Fruit fly (Drosophila melanogaster) whole organism, adult: ENCODE data around the gene CG11403.

Experiments
- CG11617 ChIP-seq: fragments of 200-800 bp; sonication (Bioruptor generic); optimal IDR thresholded peaks from 2 replicates; lab custom pipeline; 2017; ENCODE audit warnings: mild to moderate bottlenecking, missing biosample characterization, missing genetic modification reagents, missing genetic modification characterization
- CG12768 ChIP-seq: fragments of 200-800 bp; sonication (Bioruptor generic); optimal IDR thresholded peaks from 2 replicates; lab custom pipeline; 2017; ENCODE audit warnings: missing biosample characterization, missing genetic modification characterization, mild to moderate bottlenecking, moderate library complexity, missing genetic modification reagents
- CG14711 ChIP-seq: fragments of 200-800 bp; sonication (Bioruptor generic); optimal IDR thresholded peaks from 2 replicates; lab custom pipeline; 2018; ENCODE audit warnings: missing biosample characterization, mild to moderate bottlenecking, missing genetic modification characterization, moderate library complexity
- CG1620 ChIP-seq: fragments of 200-800 bp; sonication (Bioruptor generic); optimal IDR thresholded peaks from 2 replicates; lab custom pipeline; 2016; ENCODE audit warnings: missing biosample characterization, missing genetic modification characterization
- CG33017 ChIP-seq: fragments of 200-800 bp; sonication (Bioruptor generic); optimal IDR thresholded peaks from 2 replicates; lab custom pipeline; 2018; ENCODE audit warnings: missing biosample characterization, mild to moderate bottlenecking, missing genetic modification characterization, moderate library complexity
- CG5204 ChIP-seq: fragments of 200-800 bp; sonication (Bioruptor generic); optimal IDR thresholded peaks from 2 replicates; lab custom pipeline; 2016; ENCODE audit warnings: missing biosample characterization, missing genetic modification characterization
- CG7045 ChIP-seq: fragments of 200-800 bp; sonication (Bioruptor generic); optimal IDR thresholded peaks from 2 replicates; lab custom pipeline; 2017; ENCODE audit warnings: missing biosample characterization, mild to moderate bottlenecking, missing genetic modification characterization
- CG7101 ChIP-seq: fragments of 200-800 bp; sonication (Bioruptor generic); optimal IDR thresholded peaks from 2 replicates; lab custom pipeline; 2018; ENCODE audit warnings: missing biosample characterization, mild to moderate bottlenecking, missing genetic modification characterization, moderate library complexity
- Clk ChIP-seq: fragments of 200-800 bp; sonication (Bioruptor generic); optimal IDR thresholded peaks from 2 replicates; lab custom pipeline; 2017; ENCODE audit warnings: missing biosample characterization, missing genetic modification characterization
- Crg-1 ChIP-seq: fragments of 200-800 bp; sonication (Bioruptor generic); optimal IDR thresholded peaks from 2 replicates; lab custom pipeline; 2016; ENCODE audit warnings: missing biosample characterization, missing genetic modification characterization
- Hr96 ChIP-seq: fragments of 200-800 bp; sonication (Bioruptor generic); optimal IDR thresholded peaks from 2 replicates; lab custom pipeline; 2016; ENCODE audit warnings: missing biosample characterization, missing genetic modification characterization
- Mnt ChIP-seq: fragments of 200-800 bp; sonication (Bioruptor generic); optimal IDR thresholded peaks from 2 replicates; lab custom pipeline; 2016; ENCODE audit warnings: missing biosample characterization, mild to moderate bottlenecking, missing genetic modification characterization
- bab1 ChIP-seq: fragments of 200-800 bp; sonication (Bioruptor generic); optimal IDR thresholded peaks from 3 replicates; lab custom pipeline; 2019; ENCODE audit warnings: missing biosample characterization, mild to moderate bottlenecking, missing genetic modification characterization, moderate library complexity
- cic ChIP-seq: fragments of 200-800 bp; sonication (Bioruptor generic); optimal IDR thresholded peaks from 2 replicates; lab custom pipeline; 2017; ENCODE audit warnings: missing biosample characterization, mild to moderate bottlenecking, missing genetic modification characterization, moderate library complexity
- cnc ChIP-seq, 2 experiments: fragments of >200 bp; optimal IDR thresholded peaks; 2 replicates each; lab custom pipeline; 2017
- kay ChIP-seq: fragments of 200-800 bp; sonication (Bioruptor generic); peaks from one replicate; lab custom pipeline; 2016; ENCODE audit warnings: missing biosample characterization, missing genetic modification characterization, borderline replicate concordance
- ovo ChIP-seq: fragments of 200-800 bp; sonication (Bioruptor generic); optimal IDR thresholded peaks from 2 replicates; lab custom pipeline; 2016; ENCODE audit warnings: missing biosample characterization, missing genetic modification characterization
- pad ChIP-seq: fragments of 200-800 bp; sonication (Bioruptor generic); optimal IDR thresholded peaks from 3 replicates; lab custom pipeline; 2017; ENCODE audit warnings: missing biosample characterization, missing genetic modification characterization, mild to moderate bottlenecking, moderate library complexity, missing genetic modification reagents
- tj ChIP-seq: fragments of 200-800 bp; sonication (Bioruptor generic); optimal IDR thresholded peaks from 3 replicates; lab custom pipeline; 2017; ENCODE audit warnings: missing biosample characterization, mild to moderate bottlenecking, missing genetic modification characterization, moderate library complexity
- toe ChIP-seq: fragments of 200-800 bp; sonication (Bioruptor generic); optimal IDR thresholded peaks from 2 replicates; lab custom pipeline; 2016; ENCODE audit warnings: missing biosample characterization, missing genetic modification characterization

Gene CG11403

DNA sequence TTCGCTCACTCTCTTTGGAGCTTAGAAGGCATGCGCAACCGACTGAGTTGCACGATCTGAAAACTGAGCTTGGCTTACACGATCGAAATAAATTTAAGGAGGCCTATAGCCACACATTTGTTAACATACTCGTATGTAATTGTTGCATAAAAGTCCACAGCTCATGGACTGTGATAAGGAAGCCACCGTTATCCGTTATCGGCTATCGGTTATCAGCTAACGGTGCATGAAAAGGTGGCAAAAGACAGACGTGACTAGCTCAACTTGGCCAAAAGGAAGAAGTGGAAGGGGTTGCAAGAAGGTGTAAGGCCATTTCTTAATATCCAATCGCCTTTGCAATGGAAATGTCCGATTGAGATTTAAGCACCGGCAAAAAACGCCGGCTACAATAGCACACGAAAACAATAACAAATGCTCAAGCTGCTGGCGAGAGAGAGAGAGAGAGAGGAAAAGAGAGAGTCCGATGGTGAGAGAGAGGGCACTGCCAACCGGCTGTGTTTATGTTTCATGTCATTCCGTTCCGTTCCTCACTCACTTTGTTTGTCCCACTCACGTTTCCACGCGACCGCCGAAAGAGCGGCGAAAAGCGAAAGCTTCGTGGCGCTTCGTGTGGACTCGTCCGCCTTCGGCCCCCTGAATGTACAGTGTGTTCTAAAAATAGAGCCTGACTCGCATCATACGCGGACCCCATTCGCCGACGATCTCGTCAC is 36.5 kb upstream of the CG11403 start:
- peak; percentile 90 for TF ChIP-seq ovo (GFP tag; lab: Kevin White, UChicago)
- TF ChIP-seq pad (GFP tag; lab: Kevin White, UChicago) = peak; percentile 90
- TF ChIP-seq CG11617 (GFP tag; lab: Kevin White, UChicago) = no peak
- no peak for TF ChIP-seq cic (GFP tag; lab: Kevin White, UChicago)

DNA sequence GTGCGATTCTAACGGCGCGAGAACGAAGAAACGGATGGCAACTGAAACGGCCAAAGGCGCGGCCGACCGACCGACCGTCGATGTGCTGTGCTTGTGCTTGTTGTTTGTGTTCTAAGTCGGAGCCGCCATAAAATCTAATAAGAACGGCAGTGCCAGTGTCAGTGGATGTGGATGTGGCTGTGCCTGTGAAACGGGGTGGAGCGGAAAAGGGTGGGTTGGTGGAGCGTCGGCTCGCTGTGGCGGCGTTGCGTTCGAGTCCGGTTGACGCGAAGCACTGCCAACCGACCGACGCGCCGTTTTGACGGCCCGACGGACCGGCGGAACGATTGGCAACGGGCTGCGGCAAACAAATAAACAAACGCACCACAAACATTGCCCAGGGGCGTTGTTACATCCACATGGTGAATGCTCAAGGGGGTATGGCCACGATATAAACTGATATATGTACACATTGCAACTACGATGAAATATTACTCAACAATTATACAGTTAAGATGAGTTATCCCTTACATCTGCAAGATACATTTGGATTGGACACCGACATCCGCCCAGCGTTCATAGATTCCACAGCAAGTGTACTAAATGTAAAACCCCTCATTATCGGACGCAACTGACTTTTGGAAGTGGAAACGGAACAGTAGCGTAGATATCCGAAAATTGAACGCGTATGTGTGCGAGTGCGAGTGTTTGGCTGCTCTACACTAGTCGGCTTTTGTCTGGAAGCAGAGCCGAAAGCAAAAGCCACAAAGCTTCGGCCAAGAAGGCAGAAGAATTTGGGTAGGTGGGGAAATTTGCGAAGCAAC is 35.5 kb upstream of the CG11403 start, which contains the start of gene Atf3:
Gene Atf3 (minus strand): TSS at position 267 of the 803 bp plus-strand sequence.
- peak; percentile 94 for TF ChIP-seq Crg-1 (GFP tag; lab: Kevin White, UChicago)
- peak; percentile 93 for TF ChIP-seq Clk (GFP tag; lab: Kevin White, UChicago)
- peak; percentile 95 for TF ChIP-seq CG14711 (tag; lab: Kevin White, UChicago)
- peak; percentile 96 for TF ChIP-seq CG12768 (GFP tag; lab: Kevin White, UChicago)
- TF ChIP-seq pad (GFP tag; lab: Kevin White, UChicago) = peak; percentile 90
- TF ChIP-seq CG11617 (GFP tag; lab: Kevin White, UChicago) = peak; percentile 97
- peak; percentile 66 for TF ChIP-seq ovo (GFP tag; lab: Kevin White, UChicago)
- no peak for TF ChIP-seq kay (GFP tag; lab: Kevin White, UChicago)
- TF ChIP-seq CG33017 = peak; percentile 95
- TF ChIP-seq toe (GFP tag; lab: Kevin White, UChicago) = peak; percentile 91
- peak; percentile 41 for TF ChIP-seq cic (GFP tag; lab: Kevin White, UChicago)
- no peak for TF ChIP-seq cnc (optimal IDR thresholded peaks at IDR 0.05; lab: Kevin White, UChicago)
- TF ChIP-seq CG7045 (GFP tag; lab: Kevin White, UChicago) = peak; percentile 96
- peak; percentile 68 for TF ChIP-seq bab1 (GFP tag; lab: Kevin White, UChicago)
- TF ChIP-seq Mnt (GFP tag; lab: Kevin White, UChicago) = peak; percentile 72
- peak; percentile 98 for TF ChIP-seq CG7101 (tag; lab: Kevin White, UChicago)
- TF ChIP-seq Hr96 = peak; percentile 98
- peak; percentile 77 for TF ChIP-seq tj
- peak; percentile 85 for TF ChIP-seq CG1620 (GFP tag; lab: Kevin White, UChicago)
- TF ChIP-seq CG5204 (GFP tag; lab: Kevin White, UChicago) = peak; percentile 95

DNA sequence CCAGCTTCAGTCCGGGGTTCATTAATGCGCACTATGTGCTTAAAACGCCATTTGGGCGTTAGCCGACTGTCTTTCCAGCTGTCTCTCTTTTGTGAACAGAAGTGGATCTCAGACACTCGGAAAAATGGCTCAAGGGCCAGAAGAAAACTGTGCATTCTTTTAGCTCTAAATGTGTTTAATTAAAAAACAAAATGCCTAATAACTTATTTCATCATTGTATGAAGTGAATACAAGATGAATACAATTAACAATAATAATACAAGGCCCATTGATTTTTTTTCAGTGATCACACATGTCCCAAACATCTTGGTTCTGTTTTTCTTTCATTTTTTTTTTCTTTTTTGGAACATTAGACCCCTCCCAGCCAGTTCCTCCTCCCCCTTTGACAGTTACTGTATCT is 33.2 kb upstream of the CG11403 start:
- TF ChIP-seq bab1 (GFP tag; lab: Kevin White, UChicago) = no peak
- no peak for TF ChIP-seq CG14711 (tag; lab: Kevin White, UChicago)
- no peak for TF ChIP-seq CG12768 (GFP tag; lab: Kevin White, UChicago)
- no peak for TF ChIP-seq pad (GFP tag; lab: Kevin White, UChicago)
- TF ChIP-seq CG5204 (GFP tag; lab: Kevin White, UChicago) = no peak
- TF ChIP-seq CG7045 (GFP tag; lab: Kevin White, UChicago) = no peak
- no peak for TF ChIP-seq Mnt (GFP tag; lab: Kevin White, UChicago)
- no peak for TF ChIP-seq CG7101 (tag; lab: Kevin White, UChicago)

DNA sequence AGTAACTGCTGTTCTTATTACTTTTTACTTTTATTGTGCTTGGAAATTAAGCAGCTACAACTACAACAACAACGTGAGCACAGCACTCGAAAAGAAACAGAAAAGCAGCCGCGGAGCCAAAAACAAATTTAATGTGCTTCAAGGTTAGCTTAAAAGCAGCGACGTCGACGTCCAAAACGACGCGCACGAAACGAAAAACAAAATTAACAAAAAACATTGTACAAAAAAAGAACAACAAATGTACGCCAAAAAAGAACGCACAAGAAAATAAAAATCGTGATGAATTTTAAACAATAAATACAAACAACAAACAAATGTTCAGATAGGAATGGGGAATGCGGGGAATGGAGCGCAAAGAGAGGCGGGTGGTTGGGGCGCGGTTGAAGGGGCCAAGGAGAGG is 31.4 kb upstream of the CG11403 start:
- peak; percentile 35 for TF ChIP-seq tj
- TF ChIP-seq cnc (optimal IDR thresholded peaks at IDR 0.05; lab: Kevin White, UChicago) = no peak

- TF ChIP-seq CG5204 (GFP tag; lab: Kevin White, UChicago) (no peak), cnc (optimal IDR thresholded peaks at IDR 0.05; lab: Kevin White, UChicago) (no peak), CG7045 (GFP tag; lab: Kevin White, UChicago) (no peak), Clk (GFP tag; lab: Kevin White, UChicago) (no peak), pad (GFP tag; lab: Kevin White, UChicago) (peak; percentile 31), Mnt (GFP tag; lab: Kevin White, UChicago) (no peak), Hr96 (no peak), CG11617 (GFP tag; lab: Kevin White, UChicago) (no peak), kay (GFP tag; lab: Kevin White, UChicago) (no peak), bab1 (GFP tag; lab: Kevin White, UChicago) (peak; percentile 63), CG14711 (tag; lab: Kevin White, UChicago) (peak; percentile 27), CG7101 (tag; lab: Kevin White, UChicago) (peak; percentile 1), Crg-1 (GFP tag; lab: Kevin White, UChicago) (no peak)
These were observed 31.0 kb upstream of the CG11403 start for dm6 chrX:1270655-1271054.

dm6 chrX:1270183-1270582 is 30.5 kb upstream of the CG11403 start:
- TF ChIP-seq bab1 (GFP tag; lab: Kevin White, UChicago) (no peak), CG5204 (GFP tag; lab: Kevin White, UChicago) (no peak), tj (peak; percentile 16)
